Fruit fly (Drosophila melanogaster) whole organism, embryonic: ENCODE results near the gene CG43402.
A peak's percentile ranks its signal among the peaks of the same experiment; 100 is the strongest.

Experiments
- Abd-B ChIP-seq: fragments of 200-800 bp; sonication (Bioruptor generic); optimal IDR thresholded peaks from 2 replicates; lab custom pipeline; 2018; ENCODE audit warnings: missing biosample characterization, mild to moderate bottlenecking, missing genetic modification characterization, moderate library complexity
- CG10321 ChIP-seq: fragments of 200-800 bp; sonication (Bioruptor generic); IDR thresholded peaks from 2 replicates; pipeline ENCODE4 v1.3.6; 2022; ENCODE audit warnings: missing biosample characterization, missing genetic modification characterization
- CG18011 ChIP-seq: fragments of 200-800 bp; sonication (Bioruptor generic); optimal IDR thresholded peaks from 2 replicates; lab custom pipeline; 2017; ENCODE audit warnings: missing biosample characterization, missing genetic modification characterization, mild to moderate bottlenecking, moderate library complexity, missing genotype
- NfI ChIP-seq: fragments of 200-800 bp; sonication (Bioruptor generic); optimal IDR thresholded peaks from 3 replicates; lab custom pipeline; 2018; ENCODE audit warnings: missing biosample characterization, mild to moderate bottlenecking, missing genetic modification characterization, moderate library complexity
- Sox100B ChIP-seq: fragments of 200-800 bp; sonication (Bioruptor generic); optimal IDR thresholded peaks from 3 replicates; lab custom pipeline; 2018; ENCODE audit warnings: missing biosample characterization, mild to moderate bottlenecking, missing genetic modification characterization
- lab ChIP-seq: fragments of 200-800 bp; sonication (Bioruptor generic); optimal IDR thresholded peaks from 3 replicates; lab custom pipeline; 2017; ENCODE audit warnings: missing biosample characterization, missing genetic modification characterization, mild to moderate bottlenecking, moderate library complexity, missing genetic modification reagents
- peb ChIP-seq: fragments of 200-800 bp; sonication (Bioruptor generic); IDR thresholded peaks from 2 replicates; pipeline ENCODE4 v1.3.6; 2022; ENCODE audit warnings: missing biosample characterization, missing genetic modification characterization
- run ChIP-seq: fragments of 200-800 bp; sonication (Bioruptor generic); optimal IDR thresholded peaks from 3 replicates; lab custom pipeline; 2018; ENCODE audit warnings: missing biosample characterization, mild to moderate bottlenecking, missing genetic modification characterization
- sens-2 ChIP-seq: fragments of 200-800 bp; sonication (Bioruptor generic); IDR thresholded peaks from 2 replicates; pipeline ENCODE4 v1.3.6; 2022; ENCODE audit warnings: missing biosample characterization, missing genetic modification characterization
- unpg ChIP-seq: fragments of 200-800 bp; sonication (Bioruptor generic); optimal IDR thresholded peaks from 3 replicates; lab custom pipeline; 2018; ENCODE audit warnings: missing biosample characterization, mild to moderate bottlenecking, missing genetic modification characterization, moderate library complexity

DNA sequence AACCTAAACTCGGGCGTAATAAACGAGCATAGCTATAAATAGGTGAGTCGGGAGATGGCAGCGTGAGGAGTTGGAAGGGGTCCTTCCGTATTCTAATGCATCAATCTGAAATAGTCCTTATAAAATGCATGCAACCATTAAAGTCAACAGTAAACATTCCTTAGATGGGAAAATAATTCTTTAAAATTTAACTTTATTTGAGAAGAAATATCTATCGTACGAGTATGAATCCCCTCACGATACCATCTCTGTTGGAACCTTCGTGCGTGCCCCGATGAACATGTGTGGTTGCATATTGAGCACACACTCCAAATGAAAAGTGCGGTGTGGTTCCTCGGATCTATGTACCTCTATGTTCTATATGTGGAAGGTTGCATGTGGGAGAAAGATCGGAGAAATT lies 19.7 kb downstream of the CG43402 start:
- TF ChIP-seq Abd-B (GFP tag; lab: Kevin White, UChicago) (no peak), run (no peak), NfI (GFP tag; lab: Kevin White, UChicago) (no peak), sens-2 (peak; percentile 68), peb (GFP tag; lab: Robert Waterston, UW) (peak; percentile 59), CG10321 (GFP tag; lab: Robert Waterston, UW) (no peak), lab (GFP tag; lab: Kevin White, UChicago) (no peak), Sox100B (GFP tag; lab: Kevin White, UChicago) (no peak), unpg (GFP tag; lab: Kevin White, UChicago) (peak; percentile 36), CG18011 (GFP tag; lab: Kevin White, UChicago) (no peak)
